Fruit fly (Drosophila melanogaster) whole organism, embryonic: Measurements from ENCODE around the gene asf1.
A peak's percentile ranks its signal among the peaks of the same experiment; 100 is the strongest.

ENCODE experiments used
- ATbp ChIP-seq: fragments of 200-800 bp; sonication (Bioruptor generic); optimal IDR thresholded peaks from 2 replicates; lab custom pipeline; 2017; ENCODE audit warnings: missing biosample characterization, mild to moderate bottlenecking, missing genetic modification characterization, missing genetic modification reagents
- Atf-2 ChIP-seq: fragments of 200-800 bp; sonication (Bioruptor generic); optimal IDR thresholded peaks from 2 replicates; lab custom pipeline; 2016; ENCODE audit warnings: missing biosample characterization, missing genetic modification characterization
- CG10366 ChIP-seq: fragments of 200-800 bp; sonication (Bioruptor generic); IDR thresholded peaks from 2 replicates; pipeline ENCODE4 v1.3.6; 2022; ENCODE audit warnings: missing biosample characterization, missing genetic modification characterization
- CG11456 ChIP-seq: fragments of 200-800 bp; sonication (Bioruptor generic); IDR thresholded peaks from 3 replicates; pipeline ENCODE4 v1.3.6; 2022; ENCODE audit warnings: missing biosample characterization, missing genetic modification characterization
- CG11696 ChIP-seq: fragments of 200-800 bp; sonication (Bioruptor generic); IDR thresholded peaks from 2 replicates; pipeline ENCODE4 v1.3.6; 2022; ENCODE audit warnings: missing biosample characterization, missing genetic modification characterization
- CG12071 ChIP-seq: fragments of 200-800 bp; sonication (Bioruptor generic); optimal IDR thresholded peaks from 3 replicates; lab custom pipeline; 2018; ENCODE audit warnings: missing biosample characterization, mild to moderate bottlenecking, missing genetic modification characterization
- CG13287 ChIP-seq: fragments of 200-800 bp; sonication (Bioruptor generic); IDR thresholded peaks from 2 replicates; pipeline ENCODE4 v1.3.6; 2022; ENCODE audit warnings: missing biosample characterization, missing genetic modification characterization; ENCODE audit not compliant: partially characterized antibody
- CG14014 ChIP-seq: fragments of 200-800 bp; sonication (Bioruptor generic); IDR thresholded peaks from 2 replicates; pipeline ENCODE4 v1.3.6; 2022; ENCODE audit warnings: missing biosample characterization, missing genetic modification characterization
- CG14050 ChIP-seq: fragments of 200-800 bp; sonication (Bioruptor generic); IDR thresholded peaks from 3 replicates; pipeline ENCODE4 v1.3.6; 2022; ENCODE audit warnings: missing biosample characterization, missing genetic modification characterization
- CG14965 ChIP-seq: fragments of 200-800 bp; sonication (Bioruptor generic); optimal IDR thresholded peaks from 2 replicates; lab custom pipeline; 2016; ENCODE audit warnings: missing biosample characterization, missing genetic modification characterization, borderline replicate concordance
- CG15011 ChIP-seq: fragments of 200-800 bp; sonication (Bioruptor generic); optimal IDR thresholded peaks from 3 replicates; lab custom pipeline; 2018; ENCODE audit warnings: missing biosample characterization, mild to moderate bottlenecking, missing genetic modification characterization
- CG1529 ChIP-seq: fragments of 200-800 bp; sonication (Bioruptor generic); optimal IDR thresholded peaks from 3 replicates; lab custom pipeline; 2018; ENCODE audit warnings: missing biosample characterization, missing genetic modification characterization
- CG1603 ChIP-seq: fragments of 200-800 bp; sonication (Bioruptor generic); optimal IDR thresholded peaks from 2 replicates; lab custom pipeline; 2019; ENCODE audit warnings: missing biosample characterization, mild to moderate bottlenecking, missing genetic modification characterization, moderate library complexity
- CG17568 ChIP-seq: fragments of 200-800 bp; sonication (Bioruptor generic); optimal IDR thresholded peaks from 2 replicates; lab custom pipeline; 2018; ENCODE audit warnings: missing biosample characterization, mild to moderate bottlenecking, missing genetic modification characterization, moderate library complexity
- CG2678 ChIP-seq: fragments of 200-800 bp; sonication (Bioruptor generic); optimal IDR thresholded peaks from 3 replicates; lab custom pipeline; 2019; ENCODE audit warnings: missing biosample characterization, mild to moderate bottlenecking, missing genetic modification characterization, moderate library complexity
- CG2889 ChIP-seq: fragments of 200-800 bp; sonication (Bioruptor generic); IDR thresholded peaks from 3 replicates; pipeline ENCODE4 v1.3.6; 2022; ENCODE audit warnings: missing biosample characterization, missing genetic modification characterization
- CG31388 ChIP-seq: fragments of 200-800 bp; sonication (Bioruptor generic); optimal IDR thresholded peaks from 2 replicates; lab custom pipeline; 2016; ENCODE audit warnings: missing biosample characterization, missing genetic modification characterization
- CG4360 ChIP-seq: fragments of 200-800 bp; sonication (Bioruptor generic); IDR thresholded peaks from 2 replicates; pipeline ENCODE4 v1.3.6; 2022; ENCODE audit warnings: missing biosample characterization, missing genetic modification characterization
- CG5245 ChIP-seq: fragments of 200-800 bp; sonication (Bioruptor generic); optimal IDR thresholded peaks from 3 replicates; lab custom pipeline; 2016; ENCODE audit warnings: missing biosample characterization, missing genetic modification characterization
- CG6254 ChIP-seq: fragments of 200-800 bp; sonication (Bioruptor generic); optimal IDR thresholded peaks from 3 replicates; lab custom pipeline; 2017; ENCODE audit warnings: mild to moderate bottlenecking, missing biosample characterization, missing genetic modification reagents, missing genetic modification characterization
- CG8281 ChIP-seq: fragments of 200-800 bp; sonication (Bioruptor generic); optimal IDR thresholded peaks from 2 replicates; lab custom pipeline; 2018; ENCODE audit warnings: missing biosample characterization, mild to moderate bottlenecking, missing genetic modification characterization, moderate library complexity
- D19B ChIP-seq: fragments of 200-800 bp; sonication (Bioruptor generic); optimal IDR thresholded peaks from 2 replicates; lab custom pipeline; 2017; ENCODE audit warnings: missing biosample characterization, mild to moderate bottlenecking, missing genetic modification characterization
- Dad ChIP-seq: fragments of 200-800 bp; sonication (Bioruptor generic); optimal IDR thresholded peaks from 3 replicates; lab custom pipeline; 2016; ENCODE audit warnings: missing biosample characterization, missing genetic modification characterization
- Ets65A ChIP-seq: fragments of 200-800 bp; sonication (Bioruptor generic); peaks from one replicate; lab custom pipeline; 2016; ENCODE audit warnings: missing biosample characterization, missing genetic modification characterization
- H15 ChIP-seq: fragments of 200-800 bp; sonication (Bioruptor generic); IDR thresholded peaks from 3 replicates; pipeline ENCODE4 v1.3.6; 2022; ENCODE audit warnings: missing biosample characterization, missing genetic modification characterization
- Neu2 ChIP-seq: fragments of 200-800 bp; sonication (Bioruptor generic); optimal IDR thresholded peaks from 3 replicates; lab custom pipeline; 2016; ENCODE audit warnings: missing biosample characterization, missing genetic modification characterization, borderline replicate concordance
- Nf-YC ChIP-seq: fragments of 200-800 bp; optimal IDR thresholded peaks from 3 replicates; lab custom pipeline; 2019; ENCODE audit warnings: missing biosample characterization, mild to moderate bottlenecking, missing genetic modification characterization, moderate library complexity
- Scr ChIP-seq: fragments of 200-800 bp; sonication (Bioruptor generic); IDR thresholded peaks from 2 replicates; pipeline ENCODE4 v1.3.6; 2022; ENCODE audit warnings: missing biosample characterization, missing genetic modification characterization; ENCODE audit not compliant: partially characterized antibody
- Side ChIP-seq: fragments of 200-800 bp; sonication (Bioruptor generic); optimal IDR thresholded peaks from 2 replicates; lab custom pipeline; 2016; ENCODE audit warnings: missing biosample characterization, missing genetic modification characterization
- Sry-δ ChIP-seq: fragments of 200-800 bp; sonication (Bioruptor generic); optimal IDR thresholded peaks from 2 replicates; lab custom pipeline; 2016; ENCODE audit warnings: missing biosample characterization, missing genetic modification characterization
- Usf ChIP-seq: fragments of 200-800 bp; sonication (Bioruptor generic); optimal IDR thresholded peaks from 2 replicates; lab custom pipeline; 2017; ENCODE audit warnings: missing genotype, missing biosample characterization, missing genetic modification characterization
- abd-A ChIP-seq: fragments of 200-800 bp; sonication (Bioruptor generic); optimal IDR thresholded peaks from 3 replicates; lab custom pipeline; 2019; ENCODE audit warnings: missing biosample characterization, mild to moderate bottlenecking, missing genetic modification characterization, moderate library complexity
- aop ChIP-seq: fragments of 200-800 bp; sonication (Bioruptor generic); IDR thresholded peaks from 2 replicates; pipeline ENCODE4 v1.3.6; 2022; ENCODE audit warnings: missing biosample characterization, missing genetic modification characterization
- az2 ChIP-seq: fragments of 200-800 bp; sonication (Bioruptor generic); optimal IDR thresholded peaks from 3 replicates; lab custom pipeline; 2016; ENCODE audit warnings: missing biosample characterization, missing genetic modification characterization
- crc ChIP-seq: fragments of 200-800 bp; sonication (Bioruptor generic); optimal IDR thresholded peaks from 2 replicates; lab custom pipeline; 2016; ENCODE audit warnings: missing biosample characterization, missing genetic modification characterization
- da ChIP-seq: fragments of 200-800 bp; sonication (Bioruptor generic); optimal IDR thresholded peaks from 2 replicates; lab custom pipeline; 2016; ENCODE audit warnings: missing biosample characterization, missing genetic modification characterization
- dan ChIP-seq: fragments of 200-800 bp; sonication (Bioruptor generic); IDR thresholded peaks from 2 replicates; pipeline ENCODE4 v1.3.6; 2022; ENCODE audit warnings: missing biosample characterization, missing genetic modification characterization
- esg ChIP-seq: fragments of 200-800 bp; sonication (Bioruptor generic); conservative IDR thresholded peaks from 2 replicates; pipeline ENCODE4 v1.3.6; 2022; ENCODE audit warnings: missing biosample characterization, missing genetic modification characterization
- eyg ChIP-seq: fragments of 200-800 bp; sonication (Bioruptor generic); optimal IDR thresholded peaks from 3 replicates; lab custom pipeline; 2016; ENCODE audit warnings: missing biosample characterization, missing genetic modification characterization
- fd96Cb ChIP-seq: fragments of 200-800 bp; sonication (Bioruptor generic); optimal IDR thresholded peaks from 2 replicates; lab custom pipeline; 2018; ENCODE audit warnings: missing biosample characterization, mild to moderate bottlenecking, missing genetic modification characterization, moderate library complexity
- gfzf ChIP-seq: fragments of 200-800 bp; sonication (Bioruptor generic); optimal IDR thresholded peaks from 2 replicates; lab custom pipeline; 2016; ENCODE audit warnings: missing biosample characterization, mild to moderate bottlenecking, missing genetic modification characterization, moderate library complexity
- gsb ChIP-seq: fragments of 200-800 bp; sonication (Bioruptor generic); IDR thresholded peaks from 2 replicates; pipeline ENCODE4 v1.3.6; 2022; ENCODE audit warnings: missing biosample characterization, missing genetic modification characterization
- gt ChIP-seq: fragments of 200-800 bp; sonication (Bioruptor generic); IDR thresholded peaks from 2 replicates; pipeline ENCODE4 v1.3.6; 2022; ENCODE audit warnings: missing biosample characterization, missing genetic modification characterization
- kah ChIP-seq: fragments of 200-800 bp; sonication (Bioruptor generic); optimal IDR thresholded peaks from 2 replicates; lab custom pipeline; 2018; ENCODE audit warnings: missing biosample characterization, mild to moderate bottlenecking, missing genetic modification characterization
- lilli ChIP-seq: fragments of 200-800 bp; sonication (Bioruptor generic); optimal IDR thresholded peaks from 3 replicates; lab custom pipeline; 2016; ENCODE audit warnings: missing biosample characterization, missing genetic modification characterization
- odd ChIP-seq: fragments of 200-800 bp; sonication (Bioruptor generic); optimal IDR thresholded peaks from 2 replicates; lab custom pipeline; 2017; ENCODE audit warnings: missing biosample characterization, mild to moderate bottlenecking, missing genetic modification characterization
- onecut ChIP-seq: fragments of 200-800 bp; sonication (Bioruptor generic); IDR thresholded peaks from 2 replicates; pipeline ENCODE4 v1.3.6; 2022; ENCODE audit warnings: missing biosample characterization, missing genetic modification characterization
- phol ChIP-seq: fragments of 200-800 bp; sonication (Bioruptor generic); optimal IDR thresholded peaks from 3 replicates; lab custom pipeline; 2018; ENCODE audit warnings: missing biosample characterization, mild to moderate bottlenecking, missing genetic modification characterization, moderate library complexity
- schlank ChIP-seq: fragments of 200-800 bp; sonication (Bioruptor generic); optimal IDR thresholded peaks from 2 replicates; lab custom pipeline; 2018; ENCODE audit warnings: missing biosample characterization, mild to moderate bottlenecking, missing genetic modification characterization
- slp2 ChIP-seq: fragments of 200-800 bp; sonication (Bioruptor generic); optimal IDR thresholded peaks from 2 replicates; lab custom pipeline; 2016; ENCODE audit warnings: missing biosample characterization, missing genetic modification characterization
- tap ChIP-seq: fragments of 200-800 bp; optimal IDR thresholded peaks from 3 replicates; lab custom pipeline; 2019; ENCODE audit warnings: missing biosample characterization, mild to moderate bottlenecking, missing genetic modification characterization, moderate library complexity
- trem ChIP-seq: fragments of 200-800 bp; optimal IDR thresholded peaks from 3 replicates; lab custom pipeline; 2019; ENCODE audit warnings: missing biosample characterization, mild to moderate bottlenecking, missing genetic modification characterization, moderate library complexity

Gene asf1

DNA sequence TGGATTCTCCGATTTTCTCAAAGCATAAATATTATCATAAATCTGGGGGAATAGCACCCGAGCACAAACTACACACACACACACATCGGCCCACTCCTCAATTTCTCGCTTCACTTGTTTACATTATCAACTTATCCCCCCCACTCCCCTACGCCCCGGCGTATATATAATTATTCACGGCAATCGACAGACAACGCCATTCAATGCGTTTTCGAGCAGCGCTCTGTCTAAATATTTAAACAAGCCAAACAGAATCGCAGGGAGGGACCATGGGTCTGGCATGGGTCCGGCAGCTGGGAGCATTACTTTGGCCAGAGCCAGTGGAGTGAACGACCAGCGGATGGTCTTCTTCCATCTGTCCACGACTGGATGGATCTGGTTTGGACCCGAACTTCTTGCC lies 43.0 kb upstream of the asf1 start (continued):
- TF ChIP-seq gfzf (no peak), Neu2 (GFP tag; lab: Kevin White, UChicago) (no peak), abd-A (peak; percentile 90), gt (GFP tag; lab: Robert Waterston, UW) (no peak), Side (GFP tag; lab: Kevin White, UChicago) (peak; percentile 56), trem (tag; lab: Kevin White, UChicago) (no peak), Sry-δ (no peak), CG31388 (GFP tag; lab: Kevin White, UChicago) (no peak), eyg (GFP tag; lab: Kevin White, UChicago) (peak; percentile 35), CG2889 (GFP tag; lab: Robert Waterston, UW) (no peak), esg (GFP tag; lab: Robert Waterston, UW) (no peak), CG1603 (peak; percentile 73), onecut (GFP tag; lab: Robert Waterston, UW) (no peak), CG1529 (peak; percentile 59), az2 (GFP tag; lab: Kevin White, UChicago) (no peak), Ets65A (GFP tag; lab: Kevin White, UChicago) (no peak), CG15011 (no peak), da (peak; percentile 2), CG2678 (peak; percentile 49), CG5245 (GFP tag; lab: Kevin White, UChicago) (no peak), CG12071 (peak; percentile 66), CG8281 (tag; lab: Kevin White, UChicago) (peak; percentile 42), odd (GFP tag; lab: Kevin White, UChicago) (peak; percentile 65), CG14050 (GFP tag; lab: Robert Waterston, UW) (peak; percentile 23; the same call in 2 of the 3 replicates), aop (GFP tag; lab: Robert Waterston, UW) (no peak), dan (no peak), CG10366 (GFP tag; lab: Robert Waterston, UW) (no peak), schlank (tag; lab: Kevin White, UChicago) (no peak), ATbp (GFP tag; lab: Kevin White, UChicago) (peak; percentile 81), CG14014 (GFP tag; lab: Robert Waterston, UW) (no peak; the same call in 1 of the 2 replicates), slp2 (GFP tag; lab: Kevin White, UChicago) (peak; percentile 1), Dad (GFP tag; lab: Kevin White, UChicago) (no peak), kah (GFP tag; lab: Kevin White, UChicago) (peak; percentile 5), Nf-YC (tag; lab: Kevin White, UChicago) (no peak), CG13287 (GFP tag; lab: Robert Waterston, UW) (no peak), H15 (GFP tag; lab: Robert Waterston, UW) (peak; percentile 50; the same call in 2 of the 3 replicates), phol (tag; lab: Kevin White, UChicago) (no peak), Atf-2 (GFP tag; lab: Kevin White, UChicago) (no peak), CG17568 (GFP tag; lab: Kevin White, UChicago) (peak; percentile 48), D19B (GFP tag; lab: Kevin White, UChicago) (no peak), CG11696 (GFP tag; lab: Robert Waterston, UW) (no peak), lilli (GFP tag; lab: Kevin White, UChicago) (no peak), CG11456 (no peak), Usf (GFP tag; lab: Kevin White, UChicago) (no peak), CG4360 (GFP tag; lab: Robert Waterston, UW) (no peak), Scr (no peak), gsb (GFP tag; lab: Robert Waterston, UW) (0 out of 2 replicates have a peak, but pooled peaks have one; percentile 19), CG6254 (peak; percentile 41), tap (tag; lab: Kevin White, UChicago) (peak; percentile 39), crc (GFP tag; lab: Kevin White, UChicago) (no peak), fd96Cb (tag; lab: Kevin White, UChicago) (peak; percentile 10), CG14965 (GFP tag; lab: Kevin White, UChicago) (no peak)
